Fruit fly (Drosophila melanogaster) Kc167 (cell line): Measurements from ENCODE around the gene Max.

Experiments
- Myc ChIP-seq: fragments of >200 bp; optimal IDR thresholded peaks from 2 replicates; lab custom pipeline; 2017; ENCODE audit warnings: missing external identifiers
- Sin3A ChIP-seq: fragments of >200 bp; optimal IDR thresholded peaks from 2 replicates; lab custom pipeline; 2018; ENCODE audit warnings: missing external identifiers
- h ChIP-seq: fragments of >200 bp; optimal IDR thresholded peaks from 3 replicates; lab custom pipeline; 2018; ENCODE audit warnings: missing external identifiers
- insv ChIP-seq: fragments of >200 bp; optimal IDR thresholded peaks from 3 replicates; lab custom pipeline; 2018; ENCODE audit warnings: missing external identifiers
- psq ChIP-seq: fragments of >200 bp; optimal IDR thresholded peaks from 2 replicates; lab custom pipeline; 2017; ENCODE audit warnings: missing external identifiers
- ttk ChIP-seq: sonication (Bioruptor generic); optimal IDR thresholded peaks from 2 replicates; lab custom pipeline; 2017; ENCODE audit warnings: missing external identifiers

- TF ChIP-seq Myc (lab: Kevin White, UChicago) (no peak), h (no peak), psq (lab: Kevin White, UChicago) (no peak), insv (no peak), Sin3A (lab: Kevin White, UChicago) (no peak), ttk (lab: Kevin White, UChicago) (no peak)
These were observed 34.5 kb downstream of the Max start for dm6 chr3L:19229491-19229890.
